Worm (Caenorhabditis elegans): ENCODE results near the gene efhd-1.
A peak's percentile ranks its signal among the peaks of the same experiment; 100 is the strongest.

Gene efhd-1

ce11 chrII:14233879-14234278, 55.3 kb downstream of the efhd-1 start, which contains the start of gene men-1:
Gene men-1 (minus strand): TSS chrII:14234120.
- TF ChIP-seq daf-16 (GFP tag; optimal IDR thresholded peaks at IDR 0.05), result no peak
- peak; percentile 20 for TF ChIP-seq daf-16 (tag; optimal IDR thresholded peaks at IDR 0.05)
- TF ChIP-seq hlh-30 (tag; optimal IDR thresholded peaks at IDR 0.05; ENCODE audit: insufficient read depth), result peak; percentile 22
- TF ChIP-seq aha-1 (tag), result peak; percentile 86
- TF ChIP-seq fkh-10 (GFP tag; optimal IDR thresholded peaks at IDR 0.05), result no peak

- TF ChIP-seq skn-1 (tag; optimal IDR thresholded peaks at IDR 0.05) (no peak), spr-1 (tag; optimal IDR thresholded peaks at IDR 0.05) (no peak), rbr-2 (tag; optimal IDR thresholded peaks at IDR 0.05) (no peak), aha-1 (tag) (peak; percentile 53), mxl-3 (GFP tag; optimal IDR thresholded peaks at IDR 0.05) (peak; percentile 53), lin-39 (tag; optimal IDR thresholded peaks at IDR 0.05) (no peak), nhr-76 (tag; optimal IDR thresholded peaks at IDR 0.05) (no peak), dmd-6 (GFP tag; IDR thresholded peaks at IDR 0.05) (peak; percentile 33; the same call in 1 of the 2 replicates), Y75B8A.6 (GFP tag; IDR thresholded peaks at IDR 0.05) (no peak), php-3 (GFP tag; IDR thresholded peaks at IDR 0.05) (no peak), nhr-42 (GFP tag; IDR thresholded peaks at IDR 0.05) (no peak), lir-3 (tag; optimal IDR thresholded peaks at IDR 0.05) (no peak), ama-1 (optimal IDR thresholded peaks at IDR 0.05) (peak; percentile 24), ctbp-1 (GFP tag; IDR thresholded peaks at IDR 0.05) (no peak), unc-39 (tag; optimal IDR thresholded peaks at IDR 0.05) (no peak), aly-2 (tag; optimal IDR thresholded peaks at IDR 0.05) (no peak), hlh-11 (tag; optimal IDR thresholded peaks at IDR 0.05) (no peak), mxl-2 (GFP tag; conservative IDR thresholded peaks at IDR 0.05) (no peak), lin-38 (GFP tag; IDR thresholded peaks at IDR 0.05) (peak; percentile 26), ceh-62 (tag; optimal IDR thresholded peaks at IDR 0.05) (no peak), nhr-25 (tag; optimal IDR thresholded peaks at IDR 0.05; ENCODE audit: borderline replicate concordance, insufficient read depth) (no peak), mep-1 (tag; optimal IDR thresholded peaks at IDR 0.05) (no peak), zip-11 (GFP tag; IDR thresholded peaks at IDR 0.05) (no peak), dve-1 (tag; optimal IDR thresholded peaks at IDR 0.05; ENCODE audit: insufficient read depth) (no peak), attf-4 (tag; optimal IDR thresholded peaks at IDR 0.05) (no peak), dpl-1 (GFP tag; optimal IDR thresholded peaks at IDR 0.05) (peak; percentile 46), sdz-12 (GFP tag; optimal IDR thresholded peaks at IDR 0.05) (no peak), daf-16 (GFP tag; optimal IDR thresholded peaks at IDR 0.05) (no peak), daf-16 (tag; optimal IDR thresholded peaks at IDR 0.05) (peak; percentile 35), F26F4.8 (GFP tag; conservative IDR thresholded peaks at IDR 0.05) (no peak), nhr-237 (tag; optimal IDR thresholded peaks at IDR 0.05) (no peak), ZK337.2 (GFP tag; IDR thresholded peaks at IDR 0.05) (no peak), dmd-9 (GFP tag; IDR thresholded peaks at IDR 0.05) (no peak), ceh-28 (tag; optimal IDR thresholded peaks at IDR 0.05) (no peak), D1046.2 (GFP tag; IDR thresholded peaks at IDR 0.05) (no peak), snpc-4 (tag; optimal IDR thresholded peaks at IDR 0.05) (no peak), pqm-1 (tag; optimal IDR thresholded peaks at IDR 0.05) (no peak), unc-62 (GFP tag; optimal IDR thresholded peaks at IDR 0.05 in 1 of 2) (no peak), unc-62 (tag; optimal IDR thresholded peaks at IDR 0.05) (no peak), mdl-1 (tag; optimal IDR thresholded peaks at IDR 0.05) (no peak), saeg-2 (GFP tag; IDR thresholded peaks at IDR 0.05) (no peak)
Measured at ce11 chrII:14234375-14235102, 55.9 kb downstream of the efhd-1 start.
